Worm (Caenorhabditis elegans) whole organism, L1 larva: Measurements from ENCODE around the gene pal-1.

Source experiments
- fos-1 ChIP-seq: fragments of 150-350 bp; optimal IDR thresholded peaks from 2 replicates; lab custom pipeline; 2014; ENCODE audit warnings: missing biosample characterization, missing genetic modification characterization
- lin-39 ChIP-seq: fragments of 150-350 bp; optimal IDR thresholded peaks from 2 replicates; lab custom pipeline; 2014; ENCODE audit warnings: missing biosample characterization, missing genetic modification reagents, missing genetic modification characterization
- sptf-1 ChIP-seq: fragments of 150-350 bp; optimal IDR thresholded peaks from 2 replicates; lab custom pipeline; 2014; ENCODE audit warnings: missing biosample characterization, missing genetic modification characterization

ce11 chrIII:4856992-4857391 lies 47.6 kb upstream of the pal-1 start:
- no peak for TF ChIP-seq sptf-1 (tag; lab: Kevin White, UChicago)
- no peak for TF ChIP-seq lin-39 (tag; lab: Kevin White, UChicago)
- no peak for TF ChIP-seq fos-1 (tag; lab: Kevin White, UChicago)
